Fruit fly (Drosophila melanogaster) whole organism, embryonic: Measurements from ENCODE around the gene brat.
A peak's percentile ranks its signal among the peaks of the same experiment; 100 is the strongest.

Experiments
- Abd-B ChIP-seq: fragments of 200-800 bp; sonication (Bioruptor generic); optimal IDR thresholded peaks from 2 replicates; lab custom pipeline; 2018; ENCODE audit warnings: missing biosample characterization, mild to moderate bottlenecking, missing genetic modification characterization, moderate library complexity
- Atf-2 ChIP-seq: fragments of 200-800 bp; sonication (Bioruptor generic); optimal IDR thresholded peaks from 2 replicates; lab custom pipeline; 2016; ENCODE audit warnings: missing biosample characterization, missing genetic modification characterization
- CG11560 ChIP-seq: fragments of 200-800 bp; sonication (Bioruptor generic); IDR thresholded peaks from 3 replicates; pipeline ENCODE4 v1.3.6; 2022; ENCODE audit warnings: missing biosample characterization, missing genetic modification characterization
- CG12744 ChIP-seq: fragments of 200-800 bp; sonication (Bioruptor generic); optimal IDR thresholded peaks from 2 replicates; lab custom pipeline; 2016; ENCODE audit warnings: missing biosample characterization, missing genetic modification characterization
- CG13424 ChIP-seq: fragments of 200-800 bp; sonication (Bioruptor generic); optimal IDR thresholded peaks from 2 replicates; lab custom pipeline; 2019; ENCODE audit warnings: missing biosample characterization, mild to moderate bottlenecking, missing genetic modification characterization, moderate library complexity
- CG14050 ChIP-seq: fragments of 200-800 bp; sonication (Bioruptor generic); IDR thresholded peaks from 3 replicates; pipeline ENCODE4 v1.3.6; 2022; ENCODE audit warnings: missing biosample characterization, missing genetic modification characterization
- CG17912 ChIP-seq: fragments of 200-800 bp; sonication (Bioruptor generic); optimal IDR thresholded peaks from 2 replicates; lab custom pipeline; 2018; ENCODE audit warnings: missing biosample characterization, mild to moderate bottlenecking, missing genetic modification characterization
- CG2129 ChIP-seq: fragments of 200-800 bp; sonication (Bioruptor generic); IDR thresholded peaks from 2 replicates; pipeline ENCODE4 v1.3.6; 2022; ENCODE audit warnings: missing biosample characterization, missing genetic modification characterization; ENCODE audit not compliant: partially characterized antibody
- CG2712 ChIP-seq: fragments of 200-800 bp; optimal IDR thresholded peaks from 3 replicates; lab custom pipeline; 2019; ENCODE audit warnings: missing biosample characterization, mild to moderate bottlenecking, missing genetic modification characterization, moderate library complexity
- CG32767 ChIP-seq: fragments of 200-800 bp; sonication (Bioruptor generic); IDR thresholded peaks from 2 replicates; pipeline ENCODE4 v1.3.6; 2022; ENCODE audit warnings: missing biosample characterization, missing genetic modification characterization
- CG3726 ChIP-seq: fragments of 200-800 bp; sonication (Bioruptor generic); IDR thresholded peaks from 3 replicates; pipeline ENCODE4, ENCODE4 v1.3.6; 2022; ENCODE audit warnings: missing biosample characterization, missing genetic modification characterization
- CG3847 ChIP-seq: fragments of 200-800 bp; sonication (Bioruptor generic); IDR thresholded peaks from 2 replicates; pipeline ENCODE4 v1.3.6; 2022; ENCODE audit warnings: missing biosample characterization, missing genetic modification characterization
- CG4282 ChIP-seq: fragments of 200-800 bp; sonication (Bioruptor generic); optimal IDR thresholded peaks from 2 replicates; lab custom pipeline; 2016; ENCODE audit warnings: missing biosample characterization, missing genetic modification characterization
- CG4424 ChIP-seq: fragments of 200-800 bp; sonication (Bioruptor generic); optimal IDR thresholded peaks from 3 replicates; lab custom pipeline; 2016; ENCODE audit warnings: missing biosample characterization, missing genetic modification characterization
- CG4820 ChIP-seq: fragments of 200-800 bp; sonication (Bioruptor generic); optimal IDR thresholded peaks from 3 replicates; lab custom pipeline; 2016; ENCODE audit warnings: missing biosample characterization, missing genetic modification characterization
- CG7556 ChIP-seq: fragments of 200-800 bp; sonication (Bioruptor generic); optimal IDR thresholded peaks from 2 replicates; lab custom pipeline; 2017; ENCODE audit warnings: missing biosample characterization, mild to moderate bottlenecking, missing genetic modification characterization
- CG7928 ChIP-seq: fragments of 200-800 bp; sonication (Bioruptor generic); optimal IDR thresholded peaks from 2 replicates; lab custom pipeline; 2017; ENCODE audit warnings: missing biosample characterization, mild to moderate bottlenecking, missing genetic modification characterization
- CG9727 ChIP-seq: fragments of 200-800 bp; sonication (Bioruptor generic); optimal IDR thresholded peaks from 3 replicates; lab custom pipeline; 2017; ENCODE audit warnings: missing biosample characterization, mild to moderate bottlenecking, missing genetic modification characterization
- CG9797 ChIP-seq: fragments of 200-800 bp; sonication (Bioruptor generic); optimal IDR thresholded peaks from 3 replicates; lab custom pipeline; 2018; ENCODE audit warnings: missing biosample characterization, mild to moderate bottlenecking, missing genetic modification characterization
- CHES-1-like ChIP-seq: fragments of 200-800 bp; sonication (Bioruptor generic); optimal IDR thresholded peaks from 2 replicates; lab custom pipeline; 2016; ENCODE audit warnings: missing biosample characterization, missing genetic modification characterization
- Dfd ChIP-seq, 2 experiments: fragments of >200 bp; optimal IDR thresholded peaks; 2 replicates each; lab custom pipeline; 2017; ENCODE audit warnings: missing biosample characterization in 2 of 2, missing genetic modification characterization in 2 of 2
- Gug ChIP-seq: fragments of 200-800 bp; sonication (Bioruptor generic); IDR thresholded peaks from 4 replicates; pipeline ENCODE4 v1.3.6; 2022; ENCODE audit warnings: missing biosample characterization, missing genetic modification characterization
- Hr3 ChIP-seq: fragments of 200-800 bp; sonication (Bioruptor generic); optimal IDR thresholded peaks from 3 replicates; lab custom pipeline; 2016; ENCODE audit warnings: missing biosample characterization, missing genetic modification characterization
- Kr ChIP-seq: fragments of 200-800 bp; sonication (Bioruptor generic); optimal IDR thresholded peaks from 2 replicates; lab custom pipeline; 2017; ENCODE audit warnings: missing biosample characterization, mild to moderate bottlenecking, missing genetic modification characterization
- Med ChIP-seq: fragments of 200-800 bp; sonication (Bioruptor generic); peaks from one replicate; lab custom pipeline; 2016; ENCODE audit warnings: missing biosample characterization, missing genetic modification characterization, mild to moderate bottlenecking, inconsistent platforms, moderate library complexity
- PHDP ChIP-seq: fragments of 200-800 bp; sonication (Bioruptor generic); optimal IDR thresholded peaks from 3 replicates; lab custom pipeline; 2018; ENCODE audit warnings: missing biosample characterization, mild to moderate bottlenecking, missing genetic modification characterization, moderate library complexity
- Rfx ChIP-seq: fragments of 200-800 bp; sonication (Bioruptor generic); IDR thresholded peaks from 2 replicates; pipeline ENCODE4 v1.3.6; 2022; ENCODE audit warnings: missing biosample characterization, missing genetic modification characterization
- Stat92E ChIP-seq, 3 experiments: fragments of >200 bp in 2 of 3; fragments of 200-800 bp in 1 of 3; sonication (Bioruptor generic) in 1 of 3; optimal IDR thresholded peaks; 2 replicates each; lab custom pipeline; 2017 to 2019; ENCODE audit warnings: missing biosample characterization in 3 of 3, missing genetic modification characterization in 3 of 3, mild to moderate bottlenecking in 1 of 3, moderate library complexity in 1 of 3
- Taf1 ChIP-seq: fragments of 200-800 bp; sonication (Bioruptor generic); IDR thresholded peaks from 2 replicates; pipeline ENCODE4 v1.3.6; 2022; ENCODE audit warnings: missing biosample characterization, missing genetic modification characterization
- az2 ChIP-seq: fragments of 200-800 bp; sonication (Bioruptor generic); optimal IDR thresholded peaks from 3 replicates; lab custom pipeline; 2016; ENCODE audit warnings: missing biosample characterization, missing genetic modification characterization
- bab2 ChIP-seq: fragments of 200-800 bp; sonication (Bioruptor generic); optimal IDR thresholded peaks from 2 replicates; lab custom pipeline; 2016; ENCODE audit warnings: missing biosample characterization, missing genetic modification characterization
- bbx ChIP-seq: fragments of 200-800 bp; sonication (Bioruptor generic); IDR thresholded peaks from 2 replicates; pipeline ENCODE4 v1.3.6; 2022; ENCODE audit warnings: missing biosample characterization, missing genetic modification characterization; ENCODE audit not compliant: partially characterized antibody
- chif ChIP-seq, 2 experiments: fragments of 200-800 bp; sonication (Bioruptor generic); optimal IDR thresholded peaks; 3 replicates each; lab custom pipeline; 2016; ENCODE audit warnings: missing biosample characterization in 2 of 2, missing genetic modification characterization in 2 of 2
- dan ChIP-seq: fragments of 200-800 bp; sonication (Bioruptor generic); IDR thresholded peaks from 2 replicates; pipeline ENCODE4 v1.3.6; 2022; ENCODE audit warnings: missing biosample characterization, missing genetic modification characterization
- dmrt11E ChIP-seq: fragments of 200-800 bp; sonication (Bioruptor generic); optimal IDR thresholded peaks from 3 replicates; lab custom pipeline; 2018; ENCODE audit warnings: missing biosample characterization, mild to moderate bottlenecking, missing genetic modification characterization, moderate library complexity
- dysf ChIP-seq: fragments of 200-800 bp; sonication (Bioruptor generic); IDR thresholded peaks from 3 replicates; pipeline ENCODE4 v1.3.6; 2022; ENCODE audit warnings: missing biosample characterization, missing genetic modification characterization
- ems ChIP-seq: fragments of 200-800 bp; sonication (Bioruptor generic); optimal IDR thresholded peaks from 3 replicates; lab custom pipeline; 2016; ENCODE audit warnings: missing biosample characterization, missing genetic modification characterization
- ewg ChIP-seq: fragments of 200-800 bp; sonication (Bioruptor generic); optimal IDR thresholded peaks from 3 replicates; lab custom pipeline; 2017; ENCODE audit warnings: mild to moderate bottlenecking, missing biosample characterization, missing genetic modification reagents, missing genetic modification characterization
- gem ChIP-seq: fragments of 200-800 bp; sonication (Bioruptor generic); optimal IDR thresholded peaks from 2 replicates; lab custom pipeline; 2019; ENCODE audit warnings: missing biosample characterization, mild to moderate bottlenecking, missing genetic modification characterization, moderate library complexity
- gsb-n ChIP-seq: fragments of 200-800 bp; sonication (Bioruptor generic); optimal IDR thresholded peaks from 3 replicates; lab custom pipeline; 2018; ENCODE audit warnings: missing biosample characterization, mild to moderate bottlenecking, missing genetic modification characterization
- hb ChIP-seq: fragments of 200-800 bp; sonication (Bioruptor generic); IDR thresholded peaks from 3 replicates; pipeline ENCODE4 v1.3.6; 2022; ENCODE audit warnings: missing biosample characterization, missing genetic modification characterization; ENCODE audit not compliant: partially characterized antibody
- ind ChIP-seq: fragments of 200-800 bp; sonication (Bioruptor generic); optimal IDR thresholded peaks from 3 replicates; lab custom pipeline; 2016; ENCODE audit warnings: missing biosample characterization, missing genetic modification characterization
- nom ChIP-seq: fragments of 200-800 bp; sonication (Bioruptor generic); optimal IDR thresholded peaks from 2 replicates; lab custom pipeline; 2017; ENCODE audit warnings: missing biosample characterization, missing genetic modification characterization, mild to moderate bottlenecking, moderate library complexity, missing genetic modification reagents
- ro ChIP-seq: fragments of 200-800 bp; sonication (Bioruptor generic); IDR thresholded peaks from 2 replicates; pipeline ENCODE4 v1.3.6; 2022; ENCODE audit warnings: missing biosample characterization, missing genetic modification characterization
- sisA ChIP-seq: fragments of 200-800 bp; sonication (Bioruptor generic); IDR thresholded peaks from 2 replicates; pipeline ENCODE4 v1.3.6; 2022; ENCODE audit warnings: missing biosample characterization, missing genetic modification characterization
- so ChIP-seq: fragments of 200-800 bp; sonication (Bioruptor generic); IDR thresholded peaks from 3 replicates; pipeline ENCODE4 v1.3.6; 2022; ENCODE audit warnings: missing biosample characterization, missing genetic modification characterization
- sqz ChIP-seq: fragments of 200-800 bp; sonication (Bioruptor generic); optimal IDR thresholded peaks from 3 replicates; lab custom pipeline; 2018; ENCODE audit warnings: missing biosample characterization, mild to moderate bottlenecking, missing genetic modification characterization
- ttk ChIP-seq: fragments of 200-800 bp; sonication (Bioruptor generic); IDR thresholded peaks from 2 replicates; pipeline ENCODE4 v2.1.2; 2022; ENCODE audit warnings: missing biosample characterization, missing genetic modification characterization
- vfl ChIP-seq: fragments of 200-800 bp; sonication (Bioruptor generic); optimal IDR thresholded peaks from 2 replicates; lab custom pipeline; 2016; ENCODE audit warnings: missing biosample characterization, missing genetic modification characterization
- vvl ChIP-seq: fragments of 200-800 bp; sonication (Bioruptor generic); IDR thresholded peaks from 2 replicates; pipeline ENCODE4 v1.3.6; 2022; ENCODE audit warnings: missing biosample characterization, missing genetic modification characterization

Gene brat

dm6 chr2L:19198402-19198801 is 64.8 kb downstream of the brat start:
- TF ChIP-seq gsb-n (peak; percentile 99), Rfx (GFP tag; lab: Robert Waterston, UW) (no peak), ems (GFP tag; lab: Kevin White, UChicago) (no peak), ttk (no peak), dan (GFP tag; lab: Robert Waterston, UW) (no peak), vvl (GFP tag; lab: Robert Waterston, UW) (peak; percentile 71; the same call in 1 of the 2 replicates), PHDP (no peak), CG2129 (no peak)

dm6 chr2L:19200211-19200610 is 66.6 kb downstream of the brat start:
- TF ChIP-seq CG11560: no peak
- no peak for TF ChIP-seq vfl
- no peak for TF ChIP-seq hb (GFP tag; lab: Robert Waterston, UW)
- no peak for TF ChIP-seq CG4282 (GFP tag; lab: Kevin White, UChicago)
- peak; percentile 44 for TF ChIP-seq CG2712 (tag; lab: Kevin White, UChicago)
- no peak for TF ChIP-seq CG32767 (GFP tag; lab: Robert Waterston, UW)
- TF ChIP-seq CG7556 (GFP tag; lab: Kevin White, UChicago): peak; percentile 33
- TF ChIP-seq so (GFP tag; lab: Robert Waterston, UW): no peak
- no peak for TF ChIP-seq ro (GFP tag; lab: Robert Waterston, UW)
- no peak for TF ChIP-seq CG7928 (GFP tag; lab: Kevin White, UChicago)
- peak; percentile 18 for TF ChIP-seq ind (GFP tag; lab: Kevin White, UChicago)
- peak; percentile 2 for TF ChIP-seq CHES-1-like
- TF ChIP-seq az2 (GFP tag; lab: Kevin White, UChicago): peak; percentile 2
- peak; percentile 21 for TF ChIP-seq CG4820 (GFP tag; lab: Kevin White, UChicago)
- no peak for TF ChIP-seq Hr3 (GFP tag; lab: Kevin White, UChicago)
- no peak for TF ChIP-seq Kr (GFP tag; lab: Kevin White, UChicago)
- TF ChIP-seq Gug (GFP tag; lab: Robert Waterston, UW): 0 out of 4 replicates have a peak, but pooled peaks have one; percentile 4
- peak; percentile 24 to 39 for TF ChIP-seq chif (GFP tag; optimal IDR thresholded peaks at IDR 0.05; lab: Kevin White, UChicago)
- peak; percentile 81 for TF ChIP-seq Med (GFP tag; lab: Kevin White, UChicago)
- peak; percentile 42; the same call in 1 of the 3 replicates for TF ChIP-seq dysf (GFP tag; lab: Robert Waterston, UW)
- peak; percentile 27 for TF ChIP-seq CG9727
- peak; percentile 10 for TF ChIP-seq dmrt11E (tag; lab: Kevin White, UChicago)
- no peak for TF ChIP-seq Stat92E (GFP tag; optimal IDR thresholded peaks at IDR 0.05; lab: Kevin White, UChicago)
- peak; percentile 10 for TF ChIP-seq Atf-2 (GFP tag; lab: Kevin White, UChicago)
- no peak for TF ChIP-seq ewg (GFP tag; lab: Kevin White, UChicago)
- TF ChIP-seq CG17912 (GFP tag; lab: Kevin White, UChicago): no peak
- TF ChIP-seq Abd-B (GFP tag; lab: Kevin White, UChicago): no peak
- TF ChIP-seq nom (GFP tag; lab: Kevin White, UChicago): peak; percentile 18
- TF ChIP-seq bab2 (GFP tag; lab: Kevin White, UChicago): peak; percentile 19
- TF ChIP-seq CG3847: no peak
- TF ChIP-seq CG3726 (GFP tag; lab: Robert Waterston, UW): no peak
- TF ChIP-seq Taf1 (GFP tag; lab: Robert Waterston, UW): no peak
- no peak for TF ChIP-seq bbx
- TF ChIP-seq vvl (GFP tag; lab: Robert Waterston, UW): peak; percentile 41; the same call in 1 of the 2 replicates
- peak; percentile 7 for TF ChIP-seq CG4424 (GFP tag; lab: Kevin White, UChicago)
- TF ChIP-seq Dfd (GFP tag; optimal IDR thresholded peaks at IDR 0.05; lab: Kevin White, UChicago): no peak
- no peak for TF ChIP-seq CG13424
- TF ChIP-seq sqz (GFP tag; lab: Kevin White, UChicago): peak; percentile 11
- no peak for TF ChIP-seq CG12744
- no peak for TF ChIP-seq CG14050
- peak; percentile 11; the same call in 1 of the 2 replicates for TF ChIP-seq sisA (GFP tag; lab: Robert Waterston, UW)
- TF ChIP-seq gem (tag; lab: Kevin White, UChicago): peak; percentile 42
- TF ChIP-seq CG9797 (GFP tag; lab: Kevin White, UChicago): no peak
